Worm (Caenorhabditis elegans) whole organism, late embryonic: ENCODE data around the gene rack-1.

Source experiments
- K09A11.1 ChIP-seq: sonication (generic microtip); optimal IDR thresholded peaks from 2 replicates; lab custom pipeline; 2017; ENCODE audit warnings: antibody characterized with exemption, mild to moderate bottlenecking, missing genetic modification characterization, missing compliant biosample characterization; ENCODE audit not compliant: insufficient read depth
- elt-2 ChIP-seq: sonication (generic microtip); optimal IDR thresholded peaks from 2 replicates; lab custom pipeline; 2016; ENCODE audit warnings: missing genetic modification reagents, missing genetic modification characterization, missing compliant biosample characterization
- fkh-6 ChIP-seq: sonication (generic microtip); optimal IDR thresholded peaks from 2 replicates; lab custom pipeline; 2016; ENCODE audit warnings: missing genetic modification characterization, missing compliant biosample characterization
- hlh-15 ChIP-seq: sonication (generic microtip); optimal IDR thresholded peaks from 2 replicates; lab custom pipeline; 2016; ENCODE audit warnings: missing genetic modification characterization, missing compliant biosample characterization
- nfya-1 ChIP-seq: sonication (generic microtip); optimal IDR thresholded peaks from 2 replicates; lab custom pipeline; 2017; ENCODE audit warnings: missing genetic modification characterization, mild to moderate bottlenecking, missing compliant biosample characterization, antibody characterized with exemption, moderate library complexity
- pha-4 ChIP-seq: fragments of 150-350 bp; optimal IDR thresholded peaks from 2 replicates; lab custom pipeline; 2018; ENCODE audit warnings: missing biosample characterization, missing genetic modification reagents, missing genetic modification characterization
- pqm-1 ChIP-seq: sonication (generic microtip); optimal IDR thresholded peaks from 2 replicates; lab custom pipeline; 2016; ENCODE audit warnings: missing genetic modification characterization, missing compliant biosample characterization
- unc-86 ChIP-seq: sonication (generic microtip); optimal IDR thresholded peaks from 2 replicates; lab custom pipeline; 2016; ENCODE audit warnings: missing genetic modification characterization, missing compliant biosample characterization

DNA sequence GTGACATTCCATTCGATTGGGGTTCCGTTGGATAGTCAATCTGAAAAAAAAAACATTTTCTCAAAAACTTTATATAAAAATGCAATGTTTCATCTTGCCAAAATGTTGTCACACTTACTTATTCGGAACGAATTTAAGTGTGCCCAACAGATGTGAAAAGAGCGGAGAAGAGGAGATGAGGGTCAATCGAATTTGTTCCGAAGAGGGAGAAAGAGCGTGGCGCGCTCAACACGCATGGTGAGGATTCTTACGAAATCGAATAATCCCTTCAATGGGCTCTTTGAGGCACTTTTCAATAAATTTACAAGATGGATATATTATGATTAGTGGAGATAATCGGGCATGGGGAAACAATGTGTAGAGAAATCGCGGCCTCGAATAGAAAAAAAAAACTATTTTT lies 5.7 kb upstream of the rack-1 start:
- TF ChIP-seq elt-2 (tag; lab: Kevin White, UChicago) = no peak
- no peak for TF ChIP-seq K09A11.1 (tag; lab: Kevin White, UChicago)
- TF ChIP-seq unc-86 (tag; lab: Kevin White, UChicago) = no peak
- TF ChIP-seq hlh-15 = no peak
- TF ChIP-seq nfya-1 = no peak
- no peak for TF ChIP-seq fkh-6 (tag; lab: Kevin White, UChicago)
- no peak for TF ChIP-seq pqm-1 (tag; lab: Kevin White, UChicago)
- TF ChIP-seq pha-4 (tag; lab: Kevin White, UChicago) = no peak
